Fruit fly (Drosophila melanogaster) whole organism, embryonic: ENCODE measurements around the gene mia.

ENCODE experiments used
- Adf1 ChIP-seq: fragments of 200-800 bp; sonication (Bioruptor generic); IDR thresholded peaks from 2 replicates; pipeline ENCODE4 v1.3.6; 2022; ENCODE audit warnings: missing biosample characterization, missing genetic modification characterization
- BEAF-32 ChIP-seq: fragments of 200-800 bp; sonication (Bioruptor generic); optimal IDR thresholded peaks from 3 replicates; lab custom pipeline; 2017; ENCODE audit warnings: missing biosample characterization, missing genetic modification characterization, mild to moderate bottlenecking, moderate library complexity, missing genetic modification reagents
- Bgb ChIP-seq: fragments of 200-800 bp; sonication (Bioruptor generic); IDR thresholded peaks from 2 replicates; pipeline ENCODE4 v1.3.6; 2022; ENCODE audit warnings: missing biosample characterization, missing genetic modification characterization; ENCODE audit not compliant: partially characterized antibody
- CG10543 ChIP-seq: fragments of 200-800 bp; sonication (Bioruptor generic); optimal IDR thresholded peaks from 3 replicates; lab custom pipeline; 2017; ENCODE audit warnings: missing biosample characterization, mild to moderate bottlenecking, missing genetic modification characterization, moderate library complexity
- CG10979 ChIP-seq: fragments of 200-800 bp; sonication (Bioruptor generic); optimal IDR thresholded peaks from 2 replicates; lab custom pipeline; 2018; ENCODE audit warnings: missing biosample characterization, mild to moderate bottlenecking, missing genetic modification characterization, moderate library complexity
- CG11398 ChIP-seq: fragments of 200-800 bp; sonication (Bioruptor generic); optimal IDR thresholded peaks from 2 replicates; lab custom pipeline; 2016; ENCODE audit warnings: missing biosample characterization, missing genetic modification characterization
- CG12104 ChIP-seq: fragments of 200-800 bp; sonication (Bioruptor generic); optimal IDR thresholded peaks from 3 replicates; lab custom pipeline; 2016; ENCODE audit warnings: missing biosample characterization, missing genetic modification characterization
- CG1603 ChIP-seq: fragments of 200-800 bp; sonication (Bioruptor generic); optimal IDR thresholded peaks from 2 replicates; lab custom pipeline; 2019; ENCODE audit warnings: missing biosample characterization, mild to moderate bottlenecking, missing genetic modification characterization, moderate library complexity
- CG17186 ChIP-seq: fragments of 200-800 bp; sonication (Bioruptor generic); optimal IDR thresholded peaks from 3 replicates; lab custom pipeline; 2017; ENCODE audit warnings: missing biosample characterization, missing genetic modification reagents, missing genetic modification characterization
- CG18262 ChIP-seq: fragments of 200-800 bp; optimal IDR thresholded peaks from 3 replicates; lab custom pipeline; 2019; ENCODE audit warnings: missing biosample characterization, mild to moderate bottlenecking, missing genetic modification characterization, moderate library complexity
- CG18476 ChIP-seq: fragments of 200-800 bp; sonication (Bioruptor generic); optimal IDR thresholded peaks from 2 replicates; lab custom pipeline; 2016; ENCODE audit warnings: missing biosample characterization, mild to moderate bottlenecking, missing genetic modification characterization
- CG3163 ChIP-seq: fragments of 200-800 bp; sonication (Bioruptor generic); optimal IDR thresholded peaks from 3 replicates; lab custom pipeline; 2016; ENCODE audit warnings: missing biosample characterization, missing genetic modification characterization
- CG4360 ChIP-seq: fragments of 200-800 bp; sonication (Bioruptor generic); IDR thresholded peaks from 2 replicates; pipeline ENCODE4 v1.3.6; 2022; ENCODE audit warnings: missing biosample characterization, missing genetic modification characterization
- CG6175 ChIP-seq: fragments of 200-800 bp; sonication (Bioruptor generic); IDR thresholded peaks from 3 replicates; pipeline ENCODE4 v1.3.6; 2022; ENCODE audit warnings: missing biosample characterization, missing genetic modification characterization
- CG6689 ChIP-seq: fragments of 200-800 bp; sonication (Bioruptor generic); IDR thresholded peaks from 2 replicates; pipeline ENCODE4 v1.3.6; 2022; ENCODE audit warnings: missing biosample characterization, missing genetic modification characterization
- CG8359 ChIP-seq: fragments of 200-800 bp; sonication (Bioruptor generic); optimal IDR thresholded peaks from 2 replicates; lab custom pipeline; 2017; ENCODE audit warnings: missing biosample characterization, mild to moderate bottlenecking, missing genetic modification characterization, borderline replicate concordance
- CG8388 ChIP-seq: fragments of 200-800 bp; sonication (Bioruptor generic); optimal IDR thresholded peaks from 2 replicates; lab custom pipeline; 2019; ENCODE audit warnings: missing biosample characterization, mild to moderate bottlenecking, missing genetic modification characterization, moderate library complexity
- CG9817 ChIP-seq: fragments of 200-800 bp; sonication (Bioruptor generic); optimal IDR thresholded peaks from 2 replicates; lab custom pipeline; 2018; ENCODE audit warnings: missing biosample characterization, mild to moderate bottlenecking, missing genetic modification characterization, moderate library complexity
- CHES-1-like ChIP-seq: fragments of 200-800 bp; sonication (Bioruptor generic); optimal IDR thresholded peaks from 2 replicates; lab custom pipeline; 2016; ENCODE audit warnings: missing biosample characterization, missing genetic modification characterization
- D19B ChIP-seq: fragments of 200-800 bp; sonication (Bioruptor generic); optimal IDR thresholded peaks from 2 replicates; lab custom pipeline; 2017; ENCODE audit warnings: missing biosample characterization, mild to moderate bottlenecking, missing genetic modification characterization
- Dfd ChIP-seq, 2 experiments: fragments of >200 bp; optimal IDR thresholded peaks; 2 replicates each; lab custom pipeline; 2017; ENCODE audit warnings: missing biosample characterization in 2 of 2, missing genetic modification characterization in 2 of 2
- Doc3 ChIP-seq: fragments of 200-800 bp; sonication (Bioruptor generic); IDR thresholded peaks from 3 replicates; pipeline ENCODE4 v1.3.6; 2022; ENCODE audit warnings: missing biosample characterization, missing genetic modification characterization; ENCODE audit not compliant: partially characterized antibody
- Ets97D ChIP-seq: fragments of 200-800 bp; sonication (Bioruptor generic); optimal IDR thresholded peaks from 3 replicates; lab custom pipeline; 2016; ENCODE audit warnings: missing biosample characterization, missing genetic modification characterization
- Fer3 ChIP-seq: fragments of 200-800 bp; sonication (Bioruptor generic); optimal IDR thresholded peaks from 2 replicates; lab custom pipeline; 2018; ENCODE audit warnings: missing biosample characterization, mild to moderate bottlenecking, missing genetic modification characterization, moderate library complexity
- HLH4C ChIP-seq: fragments of 200-800 bp; sonication (Bioruptor generic); IDR thresholded peaks from 3 replicates; pipeline ENCODE4 v1.3.6; 2022; ENCODE audit warnings: missing biosample characterization, missing genetic modification characterization; ENCODE audit not compliant: partially characterized antibody
- Hr51 ChIP-seq, 2 experiments: fragments of 200-800 bp; sonication (Bioruptor generic); optimal IDR thresholded peaks; 2 replicates in 1 of 2; 3 replicates in 1 of 2; lab custom pipeline; 2016 to 2018; ENCODE audit warnings: missing biosample characterization in 2 of 2, missing genetic modification characterization in 2 of 2, mild to moderate bottlenecking in 1 of 2, moderate library complexity in 1 of 2
- Hr78 ChIP-seq, 2 experiments: fragments of 200-800 bp in 1 of 2; fragments of >200 bp in 1 of 2; sonication (Bioruptor generic) in 1 of 2; optimal IDR thresholded peaks; 2 replicates each; lab custom pipeline; 2017 to 2019; ENCODE audit warnings: missing biosample characterization in 2 of 2, missing genetic modification characterization in 2 of 2, mild to moderate bottlenecking in 1 of 2, moderate library complexity in 1 of 2
- Hsf ChIP-seq: fragments of 200-800 bp; sonication (Bioruptor generic); optimal IDR thresholded peaks from 3 replicates; lab custom pipeline; 2016; ENCODE audit warnings: missing biosample characterization, missing genetic modification characterization
- NFAT ChIP-seq: fragments of 200-800 bp; sonication (Bioruptor generic); IDR thresholded peaks from 2 replicates; pipeline ENCODE4 v1.3.6; 2022; ENCODE audit warnings: missing biosample characterization, missing genetic modification characterization
- Pdp1 ChIP-seq, 2 experiments: fragments of 200-800 bp; sonication (Bioruptor generic); optimal IDR thresholded peaks; 3 replicates each; lab custom pipeline; 2016; ENCODE audit warnings: missing biosample characterization in 2 of 2, missing genetic modification characterization in 2 of 2, mild to moderate bottlenecking in 1 of 2, moderate library complexity in 1 of 2
- Scr ChIP-seq: fragments of 200-800 bp; sonication (Bioruptor generic); IDR thresholded peaks from 2 replicates; pipeline ENCODE4 v1.3.6; 2022; ENCODE audit warnings: missing biosample characterization, missing genetic modification characterization; ENCODE audit not compliant: partially characterized antibody
- Sin3A ChIP-seq: fragments of >200 bp; optimal IDR thresholded peaks from 2 replicates; lab custom pipeline; 2018
- al ChIP-seq: fragments of 200-800 bp; sonication (Bioruptor generic); IDR thresholded peaks from 2 replicates; pipeline ENCODE4 v1.3.6; 2022; ENCODE audit warnings: missing biosample characterization, missing genetic modification characterization
- ap ChIP-seq: fragments of 200-800 bp; sonication (Bioruptor generic); IDR thresholded peaks from 2 replicates; pipeline ENCODE4 v1.3.6; 2022; ENCODE audit warnings: missing biosample characterization, missing genetic modification characterization
- chm ChIP-seq: fragments of 200-800 bp; sonication (Bioruptor generic); IDR thresholded peaks from 2 replicates; pipeline ENCODE4 v1.3.6; 2022; ENCODE audit warnings: missing biosample characterization, missing genetic modification characterization
- crc ChIP-seq: fragments of 200-800 bp; sonication (Bioruptor generic); optimal IDR thresholded peaks from 2 replicates; lab custom pipeline; 2016; ENCODE audit warnings: missing biosample characterization, missing genetic modification characterization
- dati ChIP-seq: fragments of 200-800 bp; sonication (Bioruptor generic); IDR thresholded peaks from 2 replicates; pipeline ENCODE4 v1.3.6; 2022; ENCODE audit warnings: missing biosample characterization, missing genetic modification characterization
- fd96Cb ChIP-seq: fragments of 200-800 bp; sonication (Bioruptor generic); optimal IDR thresholded peaks from 2 replicates; lab custom pipeline; 2018; ENCODE audit warnings: missing biosample characterization, mild to moderate bottlenecking, missing genetic modification characterization, moderate library complexity
- gcm ChIP-seq: fragments of 200-800 bp; sonication (Bioruptor generic); optimal IDR thresholded peaks from 2 replicates; lab custom pipeline; 2019; ENCODE audit warnings: missing biosample characterization, mild to moderate bottlenecking, missing genetic modification characterization, moderate library complexity
- jumu ChIP-seq: fragments of 200-800 bp; sonication (Bioruptor generic); optimal IDR thresholded peaks from 3 replicates; lab custom pipeline; 2016; ENCODE audit warnings: missing biosample characterization, missing genetic modification characterization
- lab ChIP-seq: fragments of 200-800 bp; sonication (Bioruptor generic); optimal IDR thresholded peaks from 3 replicates; lab custom pipeline; 2017; ENCODE audit warnings: missing biosample characterization, missing genetic modification characterization, mild to moderate bottlenecking, moderate library complexity, missing genetic modification reagents
- nau ChIP-seq: fragments of 200-800 bp; sonication (Bioruptor generic); optimal IDR thresholded peaks from 3 replicates; lab custom pipeline; 2017; ENCODE audit warnings: missing biosample characterization, mild to moderate bottlenecking, missing genetic modification characterization, missing genetic modification reagents
- onecut ChIP-seq: fragments of 200-800 bp; sonication (Bioruptor generic); IDR thresholded peaks from 2 replicates; pipeline ENCODE4 v1.3.6; 2022; ENCODE audit warnings: missing biosample characterization, missing genetic modification characterization
- org-1 ChIP-seq: fragments of 200-800 bp; sonication (Bioruptor generic); optimal IDR thresholded peaks from 2 replicates; lab custom pipeline; 2017; ENCODE audit warnings: missing biosample characterization, missing genetic modification characterization
- sens ChIP-seq: fragments of 200-800 bp; sonication (Bioruptor generic); peaks from one replicate; lab custom pipeline; 2016; ENCODE audit warnings: missing biosample characterization, missing genetic modification characterization
- ssp ChIP-seq: fragments of 200-800 bp; sonication (Bioruptor generic); IDR thresholded peaks from 2 replicates; pipeline ENCODE4 v1.3.6; 2022; ENCODE audit warnings: missing biosample characterization, missing genetic modification characterization
- trh ChIP-seq: fragments of 200-800 bp; sonication (Bioruptor generic); optimal IDR thresholded peaks from 2 replicates; lab custom pipeline; 2016; ENCODE audit warnings: missing biosample characterization, missing genetic modification characterization
- ttk ChIP-seq: fragments of 200-800 bp; sonication (Bioruptor generic); IDR thresholded peaks from 2 replicates; pipeline ENCODE4 v2.1.2; 2022; ENCODE audit warnings: missing biosample characterization, missing genetic modification characterization
- unc-4 ChIP-seq: fragments of 200-800 bp; sonication (Bioruptor generic); IDR thresholded peaks from 2 replicates; pipeline ENCODE4 v1.3.6; 2022; ENCODE audit warnings: missing biosample characterization, missing genetic modification characterization; ENCODE audit not compliant: partially characterized antibody
- unpg ChIP-seq: fragments of 200-800 bp; sonication (Bioruptor generic); optimal IDR thresholded peaks from 3 replicates; lab custom pipeline; 2018; ENCODE audit warnings: missing biosample characterization, mild to moderate bottlenecking, missing genetic modification characterization, moderate library complexity

mia gene

DNA sequence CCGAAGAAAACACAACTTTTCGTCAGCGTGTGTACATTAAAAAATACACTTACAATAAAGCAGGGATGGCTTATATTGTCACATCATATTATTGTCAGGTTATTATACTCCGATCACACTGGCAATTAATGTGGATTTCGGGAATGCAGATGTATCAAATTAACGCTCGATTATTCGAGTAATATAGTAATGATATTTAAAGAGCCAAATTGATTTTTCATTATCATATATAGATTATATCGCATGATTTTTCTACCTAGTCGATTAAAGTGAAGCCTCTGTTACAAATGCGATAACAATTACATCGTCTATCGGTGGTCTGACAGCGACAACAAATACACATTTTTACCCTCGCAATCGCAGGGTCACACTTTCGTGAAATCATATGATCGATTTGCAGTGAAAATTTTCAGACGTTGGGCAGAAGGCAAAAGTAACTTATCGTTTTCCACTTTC lies 40.5 kb upstream of the mia start, which contains the start of the genes noi and Vha26 (continued):
- TF ChIP-seq Bgb (GFP tag; lab: Robert Waterston, UW) (peak; percentile 63), CG17186 (GFP tag; lab: Kevin White, UChicago) (peak; percentile 78), CG10543 (GFP tag; lab: Kevin White, UChicago) (peak; percentile 44), CG8388 (no peak), Doc3 (peak; percentile 46; the same call in 2 of the 3 replicates), CG3163 (GFP tag; lab: Kevin White, UChicago) (no peak), CG6689 (GFP tag; lab: Robert Waterston, UW) (peak; percentile 34; the same call in 1 of the 2 replicates), Ets97D (GFP tag; lab: Kevin White, UChicago) (peak; percentile 77), CG9817 (no peak), CHES-1-like (peak; percentile 3), NFAT (GFP tag; lab: Robert Waterston, UW) (no peak), CG6175 (no peak), CG12104 (GFP tag; lab: Kevin White, UChicago) (no peak), Adf1 (GFP tag; lab: Robert Waterston, UW) (0 out of 2 replicates have a peak, but pooled peaks have one; percentile 24), gcm (no peak), CG10979 (tag; lab: Kevin White, UChicago) (peak; percentile 21), Pdp1 (GFP tag; optimal IDR thresholded peaks at IDR 0.05; lab: Kevin White, UChicago) (peak; percentile 4 to 43), unc-4 (GFP tag; lab: Robert Waterston, UW) (peak; percentile 45; the same call in 1 of the 2 replicates), onecut (GFP tag; lab: Robert Waterston, UW) (peak; percentile 59), CG1603 (tag; lab: Kevin White, UChicago) (peak; percentile 85), CG4360 (GFP tag; lab: Robert Waterston, UW) (no peak), fd96Cb (tag; lab: Kevin White, UChicago) (peak; percentile 18), ttk (GFP tag; lab: Robert Waterston, UW) (no peak), Hr51 (GFP tag; optimal IDR thresholded peaks at IDR 0.05; lab: Kevin White, UChicago) (peak in 1 of 2 experiments; percentile 48), Dfd (GFP tag; optimal IDR thresholded peaks at IDR 0.05; lab: Kevin White, UChicago) (peak in 1 of 2 experiments; percentile 90), BEAF-32 (GFP tag; lab: Kevin White, UChicago) (peak; percentile 77), lab (GFP tag; lab: Kevin White, UChicago) (no peak), CG11398 (no peak), ssp (GFP tag; lab: Robert Waterston, UW) (peak; percentile 98), al (GFP tag; lab: Robert Waterston, UW) (no peak), chm (no peak), CG18476 (GFP tag; lab: Kevin White, UChicago) (peak; percentile 58), Sin3A (lab: Kevin White, UChicago) (peak; percentile 65), Fer3 (tag; lab: Kevin White, UChicago) (peak; percentile 19), org-1 (GFP tag; lab: Kevin White, UChicago) (no peak), Hsf (GFP tag; lab: Kevin White, UChicago) (peak; percentile 38), trh (GFP tag; lab: Kevin White, UChicago) (no peak), unpg (no peak), nau (GFP tag; lab: Kevin White, UChicago) (no peak), Hr78 (GFP tag; optimal IDR thresholded peaks at IDR 0.05; lab: Kevin White, UChicago) (peak in 1 of 2 experiments; percentile 54), D19B (GFP tag; lab: Kevin White, UChicago) (no peak), ap (GFP tag; lab: Robert Waterston, UW) (no peak), CG8359 (no peak), jumu (GFP tag; lab: Kevin White, UChicago) (peak; percentile 6), crc (GFP tag; lab: Kevin White, UChicago) (no peak), Scr (peak; percentile 65), sens (GFP tag; lab: Kevin White, UChicago) (peak; percentile 91), CG18262 (tag; lab: Kevin White, UChicago) (peak; percentile 37), dati (GFP tag; lab: Robert Waterston, UW) (no peak), HLH4C (GFP tag; lab: Robert Waterston, UW) (peak; percentile 69)
